Worm (Caenorhabditis elegans) whole organism, L4 larva: ENCODE measurements around the gene nhr-53.
A peak's percentile ranks its signal among the peaks of the same experiment; 100 is the strongest.

Source experiments
- D1046.2 ChIP-seq: fragments of 200-800 bp; sonication (Bioruptor generic); IDR thresholded peaks from 2 replicates; pipeline ENCODE4 v1.3.6; 2022; ENCODE audit warnings: missing genetic modification characterization, missing compliant biosample characterization
- F26F4.8 ChIP-seq: fragments of 200-800 bp; sonication (Bioruptor generic); conservative IDR thresholded peaks from 2 replicates; pipeline ENCODE4 v1.3.6; 2022; ENCODE audit warnings: missing genetic modification characterization, missing compliant biosample characterization
- R02D3.7 ChIP-seq: fragments of 150-350 bp; sonication (generic microtip); optimal IDR thresholded peaks from 3 replicates; lab custom pipeline; 2014; ENCODE audit warnings: missing biosample characterization, missing genetic modification characterization
- T20F7.1 ChIP-seq: fragments of 200-800 bp; sonication (Bioruptor generic); optimal IDR thresholded peaks from 2 replicates; lab custom pipeline; 2018; ENCODE audit warnings: mild to moderate bottlenecking, missing genetic modification characterization, missing compliant biosample characterization
- Y105C5A.15 ChIP-seq: fragments of 200-800 bp; sonication (Bioruptor generic); IDR thresholded peaks from 2 replicates; pipeline ENCODE4 v1.3.6; 2022; ENCODE audit warnings: missing genetic modification characterization, missing compliant biosample characterization
- Y48G9A.11 ChIP-seq: fragments of 200-800 bp; sonication (Bioruptor generic); IDR thresholded peaks from 2 replicates; pipeline ENCODE4 v1.3.6; 2022; ENCODE audit warnings: missing genetic modification reagents, missing genetic modification characterization, missing compliant biosample characterization
- ZK337.2 ChIP-seq: fragments of 200-800 bp; sonication (Bioruptor generic); IDR thresholded peaks from 2 replicates; pipeline ENCODE4 v1.3.6; 2022; ENCODE audit warnings: missing genetic modification reagents, missing genetic modification characterization, missing compliant biosample characterization
- aha-1 ChIP-seq: fragments of 150-350 bp; peaks from one replicate; lab custom pipeline; 2014; ENCODE audit warnings: missing biosample characterization, missing genetic modification characterization
- aly-2 ChIP-seq: sonication (generic microtip); optimal IDR thresholded peaks from 2 replicates; lab custom pipeline; 2018; ENCODE audit warnings: missing biosample characterization, missing genetic modification characterization
- ama-1 ChIP-seq: fragments of 150-350 bp; optimal IDR thresholded peaks from 2 replicates; lab custom pipeline; 2014; ENCODE audit warnings: inconsistent platforms, mixed read lengths
- arid-1 ChIP-seq: fragments of 200-800 bp; sonication (Bioruptor generic); conservative IDR thresholded peaks from 2 replicates; pipeline ENCODE4 v1.3.6; 2022; ENCODE audit warnings: missing genetic modification reagents, missing genetic modification characterization, missing compliant biosample characterization
- ceh-28 ChIP-seq: fragments of 150-350 bp; optimal IDR thresholded peaks from 2 replicates; lab custom pipeline; 2014; ENCODE audit warnings: missing biosample characterization, missing genetic modification reagents, missing genetic modification characterization
- ceh-32 ChIP-seq: sonication (generic microtip); optimal IDR thresholded peaks from 2 replicates; lab custom pipeline; 2016; ENCODE audit warnings: mild to moderate bottlenecking, missing genetic modification characterization, missing compliant biosample characterization; ENCODE audit not compliant: poor library complexity
- ceh-44 ChIP-seq: fragments of 200-800 bp; sonication (Bioruptor generic); IDR thresholded peaks from 2 replicates; pipeline ENCODE4 v1.3.6; 2022; ENCODE audit warnings: missing genetic modification reagents, missing genetic modification characterization, missing compliant biosample characterization
- ceh-82 ChIP-seq: sonication (generic microtip); optimal IDR thresholded peaks from 2 replicates; lab custom pipeline; 2017; ENCODE audit warnings: missing biosample characterization, missing genetic modification characterization
- ces-1 ChIP-seq: fragments of 150-350 bp; sonication (generic microtip); optimal IDR thresholded peaks from 4 replicates; lab custom pipeline; 2014; ENCODE audit warnings: missing biosample characterization, missing genetic modification reagents, missing genetic modification characterization
- daf-16 ChIP-seq, 3 experiments: sonication (generic microtip); optimal IDR thresholded peaks; 2 replicates each; lab custom pipeline; 2016 to 2017; ENCODE audit warnings: missing genetic modification characterization in 3 of 3, missing genetic modification reagents in 3 of 3, mild to moderate bottlenecking in 2 of 3, missing compliant biosample characterization in 2 of 3, missing biosample characterization in 1 of 3, moderate library complexity in 1 of 3
- duxl-1 ChIP-seq: sonication (generic microtip); optimal IDR thresholded peaks from 2 replicates; lab custom pipeline; 2016; ENCODE audit warnings: mild to moderate bottlenecking, missing genetic modification characterization, moderate library complexity, missing compliant biosample characterization; ENCODE audit not compliant: poor library complexity
- dve-1 ChIP-seq: sonication (generic microtip); optimal IDR thresholded peaks from 2 replicates; lab custom pipeline; 2017; ENCODE audit warnings: antibody characterized with exemption, mild to moderate bottlenecking, missing genetic modification characterization, missing compliant biosample characterization; ENCODE audit not compliant: insufficient read depth
- egl-43 ChIP-seq: fragments of 200-800 bp; sonication (Bioruptor generic); IDR thresholded peaks from 2 replicates; pipeline ENCODE4 v1.3.6; 2022; ENCODE audit warnings: missing genetic modification reagents, missing genetic modification characterization, missing compliant biosample characterization
- fkh-10 ChIP-seq: fragments of 150-350 bp; optimal IDR thresholded peaks from 2 replicates; lab custom pipeline; 2014; ENCODE audit warnings: missing biosample characterization, missing genetic modification reagents, missing genetic modification characterization
- fos-1 ChIP-seq: fragments of 150-350 bp; optimal IDR thresholded peaks from 2 replicates; lab custom pipeline; 2014; ENCODE audit warnings: missing biosample characterization, missing genetic modification characterization
- gei-8 ChIP-seq: fragments of 200-800 bp; sonication (Bioruptor generic); optimal IDR thresholded peaks from 2 replicates; lab custom pipeline; 2018; ENCODE audit warnings: mild to moderate bottlenecking, missing genetic modification characterization, missing compliant biosample characterization
- hlh-11 ChIP-seq: fragments of 200-800 bp; sonication (Bioruptor generic); optimal IDR thresholded peaks from 2 replicates; lab custom pipeline; 2018; ENCODE audit warnings: mild to moderate bottlenecking, missing genetic modification characterization, missing compliant biosample characterization
- hmg-1.1 ChIP-seq: fragments of 200-800 bp; sonication (Bioruptor generic); IDR thresholded peaks from 2 replicates; pipeline ENCODE4 v1.3.6; 2022; ENCODE audit warnings: missing genetic modification reagents, missing genetic modification characterization, missing compliant biosample characterization
- lin-15B ChIP-seq: fragments of 150-350 bp; sonication (generic microtip); optimal IDR thresholded peaks from 3 replicates; lab custom pipeline; 2014; ENCODE audit warnings: missing biosample characterization, missing genetic modification characterization
- lin-39 ChIP-seq: fragments of 150-350 bp; optimal IDR thresholded peaks from 2 replicates; lab custom pipeline; 2014; ENCODE audit warnings: missing biosample characterization, missing genetic modification reagents, missing genetic modification characterization
- madf-9 ChIP-seq: fragments of 200-800 bp; sonication (Bioruptor generic); conservative IDR thresholded peaks from 2 replicates; pipeline ENCODE4 v1.3.6; 2022; ENCODE audit warnings: missing genetic modification reagents, missing genetic modification characterization, missing compliant biosample characterization
- mep-1 ChIP-seq: fragments of 150-350 bp; sonication (generic microtip); optimal IDR thresholded peaks from 3 replicates; lab custom pipeline; 2014; ENCODE audit warnings: missing biosample characterization, missing genetic modification characterization
- mes-2 ChIP-seq: sonication (generic microtip); optimal IDR thresholded peaks from 2 replicates; lab custom pipeline; 2016; ENCODE audit warnings: missing genotype, mild to moderate bottlenecking, missing genetic modification characterization, missing compliant biosample characterization; ENCODE audit not compliant: poor library complexity, severe bottlenecking
- mxl-3 ChIP-seq: fragments of 200-800 bp; sonication (Bioruptor generic); optimal IDR thresholded peaks from 2 replicates; lab custom pipeline; 2018; ENCODE audit warnings: mild to moderate bottlenecking, missing genetic modification characterization, missing compliant biosample characterization
- nhr-11 ChIP-seq: fragments of 150-350 bp; optimal IDR thresholded peaks from 2 replicates; lab custom pipeline; 2014; ENCODE audit warnings: missing biosample characterization, missing genetic modification characterization
- nhr-111 ChIP-seq: fragments of 200-800 bp; sonication (Bioruptor generic); optimal IDR thresholded peaks from 2 replicates; lab custom pipeline; 2018; ENCODE audit warnings: mild to moderate bottlenecking, missing genetic modification characterization, missing compliant biosample characterization
- nhr-237 ChIP-seq: sonication (generic microtip); optimal IDR thresholded peaks from 2 replicates; lab custom pipeline; 2017; ENCODE audit warnings: missing biosample characterization, missing genetic modification characterization
- nhr-25 ChIP-seq: sonication (generic microtip); optimal IDR thresholded peaks from 2 replicates; lab custom pipeline; 2017; ENCODE audit warnings: missing genetic modification characterization, mild to moderate bottlenecking, missing compliant biosample characterization, antibody characterized with exemption, moderate library complexity, borderline replicate concordance; ENCODE audit not compliant: insufficient read depth
- nhr-28 ChIP-seq: fragments of 150-350 bp; optimal IDR thresholded peaks from 2 replicates; lab custom pipeline; 2014; ENCODE audit warnings: missing biosample characterization, missing genetic modification characterization
- nhr-42 ChIP-seq: fragments of 200-800 bp; sonication (Bioruptor generic); IDR thresholded peaks from 2 replicates; pipeline ENCODE4 v1.3.6; 2022; ENCODE audit warnings: missing genetic modification characterization, missing compliant biosample characterization
- spr-3 ChIP-seq: fragments of 200-800 bp; sonication (Bioruptor generic); optimal IDR thresholded peaks from 2 replicates; lab custom pipeline; 2018; ENCODE audit warnings: mild to moderate bottlenecking, missing genetic modification characterization, missing compliant biosample characterization
- tag-97 ChIP-seq: fragments of 200-800 bp; sonication (Bioruptor generic); IDR thresholded peaks from 2 replicates; pipeline ENCODE4 v1.3.6; 2022; ENCODE audit warnings: missing genetic modification characterization, missing compliant biosample characterization
- unc-62 ChIP-seq, 3 experiments: fragments of 150-350 bp in 1 of 3; sonication (generic microtip); optimal IDR thresholded peaks in 2 of 3; peaks in 1 of 3; 1 replicate in 1 of 3; 2 replicates in 2 of 3; lab custom pipeline; 2014 to 2017; ENCODE audit warnings: missing biosample characterization in 3 of 3, missing genetic modification characterization in 3 of 3, missing genetic modification reagents in 3 of 3, missing genotype in 1 of 3
- zip-11 ChIP-seq: fragments of 200-800 bp; sonication (Bioruptor generic); IDR thresholded peaks from 2 replicates; pipeline ENCODE4 v1.3.6; 2022; ENCODE audit warnings: missing genetic modification characterization, missing compliant biosample characterization

nhr-53 gene

DNA sequence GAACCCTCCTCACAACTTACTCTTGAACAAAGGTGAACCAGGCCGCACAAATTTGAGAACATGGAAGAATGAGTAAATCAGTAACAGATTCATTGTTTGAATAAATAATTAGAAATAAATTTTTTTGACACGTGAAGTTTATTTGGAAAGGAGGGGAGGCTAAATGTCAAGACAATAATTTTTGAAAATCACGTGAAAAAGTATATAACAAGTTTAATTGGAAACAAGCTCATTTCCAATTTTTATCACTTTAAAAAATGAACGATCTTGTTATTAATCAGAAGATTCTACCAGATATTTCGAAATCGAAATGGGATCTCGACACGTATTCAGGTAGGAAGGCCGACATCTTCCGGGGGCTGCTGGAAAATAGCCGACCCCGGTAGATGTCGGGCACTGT, 24.4 kb upstream of the nhr-53 start, which contains the start of the genes irld-57 and sfxn-1.3:
irld-57 (minus strand) TSS at position 101 of the 400 bp plus-strand sequence.
sfxn-1.3 (plus strand) TSS at position 232 of the 400 bp plus-strand sequence.
- no peak for TF ChIP-seq spr-3 (GFP tag; lab: Kevin White, UChicago)

DNA sequence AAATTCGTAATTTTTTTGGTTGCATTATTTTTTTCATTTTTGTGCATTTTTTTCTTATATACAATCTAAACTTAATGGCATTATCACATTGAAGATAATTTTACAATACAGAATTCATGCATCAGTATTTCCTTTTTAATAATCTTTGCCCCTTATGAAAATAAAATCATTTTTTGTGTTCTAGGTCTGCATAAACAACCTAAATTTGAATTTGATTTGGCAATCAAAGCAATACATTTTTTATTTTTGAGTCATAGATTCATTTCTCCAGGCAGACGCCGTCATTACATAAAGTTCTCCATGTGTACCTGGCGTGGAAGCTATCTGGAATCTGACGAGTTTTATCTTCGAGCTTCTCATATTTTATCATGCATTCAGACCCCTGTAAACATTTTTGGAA, 19.7 kb upstream of the nhr-53 start, which contains the start of gene srh-140:
srh-140 (plus strand) TSS at position 301 of the 400 bp plus-strand sequence.
- TF ChIP-seq ceh-28 (tag; lab: Kevin White, UChicago) (no peak), gei-8 (GFP tag; lab: Kevin White, UChicago) (no peak), ces-1 (no peak), nhr-28 (tag; lab: Kevin White, UChicago) (no peak), lin-15B (tag; lab: Kevin White, UChicago) (no peak)

DNA sequence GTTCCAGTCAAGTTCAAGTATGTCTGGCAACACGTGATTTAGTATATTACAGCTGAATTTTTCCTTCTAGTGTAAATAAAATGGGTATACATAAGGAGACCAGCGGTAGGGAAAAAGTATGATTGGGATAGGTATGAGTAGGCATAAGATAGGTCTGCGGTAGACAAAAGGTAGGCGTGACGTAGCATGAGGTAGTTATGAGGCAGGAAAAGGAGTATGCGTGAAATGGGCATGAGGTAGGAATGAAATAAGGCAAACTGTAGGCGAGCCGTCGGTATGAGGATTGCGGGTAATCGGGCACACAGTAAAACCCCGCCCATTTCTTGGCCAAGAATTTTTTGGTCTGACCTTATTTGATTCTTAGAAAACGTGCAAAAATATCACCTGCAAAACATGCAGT, 19.3 kb upstream of the nhr-53 start:
- TF ChIP-seq R02D3.7 (tag; lab: Kevin White, UChicago) = no peak
- TF ChIP-seq aha-1 (tag; lab: Kevin White, UChicago) = peak; percentile 24

DNA sequence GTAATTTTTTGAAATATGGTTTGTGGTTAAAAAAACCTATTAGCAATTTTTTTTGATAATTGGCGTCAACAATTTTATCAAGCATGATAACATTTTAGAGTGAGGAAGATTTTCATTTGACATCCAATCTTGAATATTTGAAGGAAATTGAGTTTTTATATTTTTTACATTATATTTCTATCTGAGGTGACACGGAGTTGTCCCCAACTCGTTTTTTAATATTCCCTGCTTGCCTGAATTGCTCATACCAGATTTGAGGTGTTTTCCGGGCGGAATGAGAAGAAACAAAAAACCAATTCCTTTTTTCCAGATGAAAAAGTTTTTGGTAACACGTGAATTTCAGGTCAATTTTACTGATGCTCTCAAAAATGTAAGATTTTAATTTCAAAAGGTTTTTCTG, 17.4 kb upstream of the nhr-53 start, which contains the start of gene Y6E2A.7:
Y6E2A.7 (plus strand) TSS at position 301 of the 400 bp plus-strand sequence.
- TF ChIP-seq nhr-237 = no peak
- TF ChIP-seq egl-43 (GFP tag; lab: Robert Waterston, UW) = no peak
- TF ChIP-seq nhr-11 (tag; lab: Kevin White, UChicago) = no peak
- TF ChIP-seq fos-1 (tag; lab: Kevin White, UChicago) = no peak
- TF ChIP-seq ceh-32 (tag; lab: Kevin White, UChicago) = no peak
- no peak for TF ChIP-seq unc-62 (GFP tag; optimal IDR thresholded peaks at IDR 0.05 in 1 of 2; lab: Kevin White, UChicago)
- TF ChIP-seq unc-62 (tag; optimal IDR thresholded peaks at IDR 0.05; lab: Kevin White, UChicago) = no peak
- TF ChIP-seq T20F7.1 = no peak
- no peak for TF ChIP-seq ZK337.2 (GFP tag; lab: Robert Waterston, UW)
- no peak for TF ChIP-seq lin-39
- no peak for TF ChIP-seq duxl-1
- no peak for TF ChIP-seq hmg-1.1
- no peak for TF ChIP-seq ces-1
- TF ChIP-seq nhr-111 = no peak
- TF ChIP-seq zip-11 (GFP tag; lab: Robert Waterston, UW) = no peak

DNA sequence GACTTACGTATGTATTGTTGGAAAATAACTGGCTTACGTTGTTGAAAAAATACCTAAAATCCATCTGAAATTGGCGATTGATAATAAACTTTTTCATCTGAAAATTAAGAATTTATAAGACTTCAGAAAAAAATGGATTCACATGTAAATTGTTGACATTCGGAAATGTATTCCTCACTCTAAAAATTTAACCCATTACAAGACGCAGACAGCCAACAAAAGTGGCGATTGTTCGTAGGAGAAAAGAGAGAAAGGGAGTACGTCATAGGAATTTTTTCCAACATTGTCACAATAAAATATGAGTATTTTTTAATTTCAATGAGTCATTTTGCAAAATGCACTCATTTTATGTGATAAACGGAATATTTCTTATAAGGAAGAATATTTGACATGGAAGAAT, 16.4 kb upstream of the nhr-53 start, which contains the start of gene Y6E2A.5:
Y6E2A.5 (minus strand) TSS at position 101 of the 400 bp plus-strand sequence.
- TF ChIP-seq aly-2 (tag; lab: Kevin White, UChicago) = no peak
- TF ChIP-seq lin-15B (tag; lab: Kevin White, UChicago) = no peak
- no peak for TF ChIP-seq lin-39
- no peak for TF ChIP-seq fkh-10 (GFP tag; lab: Kevin White, UChicago)
- peak in 1 of 2 experiments; percentile 18 for TF ChIP-seq unc-62 (GFP tag; optimal IDR thresholded peaks at IDR 0.05 in 1 of 2; lab: Kevin White, UChicago)
- TF ChIP-seq unc-62 (tag; optimal IDR thresholded peaks at IDR 0.05; lab: Kevin White, UChicago) = no peak
- no peak for TF ChIP-seq Y105C5A.15 (GFP tag; lab: Robert Waterston, UW)
- TF ChIP-seq ceh-44 (GFP tag; lab: Robert Waterston, UW) = no peak
- TF ChIP-seq mep-1 = no peak

DNA sequence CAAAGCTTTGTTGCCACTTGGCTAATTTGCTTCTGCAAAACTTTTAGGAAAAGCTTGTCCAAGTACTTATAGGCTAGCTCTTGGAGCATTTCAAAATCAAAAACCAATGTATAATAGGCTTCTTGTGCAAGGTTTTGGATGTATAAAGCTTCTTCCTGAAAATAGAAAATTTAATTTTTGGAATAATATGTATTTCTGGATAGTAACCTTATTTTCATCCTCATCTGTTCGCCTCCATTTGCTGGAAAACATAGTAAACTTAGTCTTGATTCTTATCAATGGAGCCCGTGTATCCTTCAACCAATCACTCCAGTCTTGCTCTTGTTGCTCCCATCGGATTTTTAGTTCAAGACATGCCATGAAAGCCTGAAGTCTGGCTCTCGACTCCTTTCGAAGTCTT, 14.5 kb upstream of the nhr-53 start, which contains the start of gene Y6E2A.4:
Y6E2A.4 (minus strand) TSS at position 101 of the 400 bp plus-strand sequence.
- TF ChIP-seq madf-9 (GFP tag; lab: Robert Waterston, UW) = no peak
- no peak for TF ChIP-seq F26F4.8 (GFP tag; lab: Robert Waterston, UW)
- TF ChIP-seq daf-16 (GFP tag; optimal IDR thresholded peaks at IDR 0.05; lab: Kevin White, UChicago) = no peak
- TF ChIP-seq daf-16 (tag; optimal IDR thresholded peaks at IDR 0.05; lab: Kevin White, UChicago) = no peak
- TF ChIP-seq gei-8 (GFP tag; lab: Kevin White, UChicago) = no peak
- no peak for TF ChIP-seq nhr-42 (GFP tag; lab: Robert Waterston, UW)
- no peak for TF ChIP-seq mxl-3 (GFP tag; lab: Kevin White, UChicago)
- no peak for TF ChIP-seq ama-1 (lab: Kevin White, UChicago)
- TF ChIP-seq dve-1 (tag; lab: Kevin White, UChicago) = no peak
- TF ChIP-seq tag-97 = no peak
- no peak for TF ChIP-seq arid-1 (GFP tag; lab: Robert Waterston, UW)
- TF ChIP-seq ceh-82 (tag; lab: Kevin White, UChicago) = no peak
- no peak for TF ChIP-seq D1046.2 (GFP tag; lab: Robert Waterston, UW)
- TF ChIP-seq Y48G9A.11 = no peak
- TF ChIP-seq hlh-11 (tag; lab: Kevin White, UChicago) = no peak
- no peak for TF ChIP-seq mes-2 (tag; lab: Kevin White, UChicago)
- no peak for TF ChIP-seq nhr-25 (tag; lab: Kevin White, UChicago)
- TF ChIP-seq, all 104 proteins: peak for 0
